Fruit fly (Drosophila melanogaster) whole organism, embryonic: Measurements from ENCODE around the gene fend.

Source experiments
- CG10267 ChIP-seq: fragments of 200-800 bp; sonication (Bioruptor generic); optimal IDR thresholded peaks from 2 replicates; lab custom pipeline; 2018; ENCODE audit warnings: missing biosample characterization, mild to moderate bottlenecking, missing genetic modification characterization, moderate library complexity
- CG10274 ChIP-seq: fragments of 200-800 bp; sonication (Bioruptor generic); optimal IDR thresholded peaks from 3 replicates; lab custom pipeline; 2017; ENCODE audit warnings: missing biosample characterization, mild to moderate bottlenecking, missing genetic modification characterization
- CG10959 ChIP-seq: fragments of 200-800 bp; sonication (Bioruptor generic); IDR thresholded peaks from 2 replicates; pipeline ENCODE4 v1.3.6; 2022; ENCODE audit warnings: missing biosample characterization, missing genetic modification characterization
- CG10979 ChIP-seq: fragments of 200-800 bp; sonication (Bioruptor generic); optimal IDR thresholded peaks from 2 replicates; lab custom pipeline; 2018; ENCODE audit warnings: missing biosample characterization, mild to moderate bottlenecking, missing genetic modification characterization, moderate library complexity
- CG11456 ChIP-seq: fragments of 200-800 bp; sonication (Bioruptor generic); IDR thresholded peaks from 3 replicates; pipeline ENCODE4 v1.3.6; 2022; ENCODE audit warnings: missing biosample characterization, missing genetic modification characterization
- CG11723 ChIP-seq: fragments of 200-800 bp; sonication (Bioruptor generic); optimal IDR thresholded peaks from 2 replicates; lab custom pipeline; 2017; ENCODE audit warnings: missing biosample characterization, mild to moderate bottlenecking, missing genetic modification characterization
- CG14441 ChIP-seq: fragments of 200-800 bp; sonication (Bioruptor generic); IDR thresholded peaks from 2 replicates; pipeline ENCODE4 v1.3.6; 2022; ENCODE audit warnings: missing biosample characterization, missing genetic modification characterization
- CG17385 ChIP-seq: fragments of 200-800 bp; sonication (Bioruptor generic); optimal IDR thresholded peaks from 3 replicates; lab custom pipeline; 2018; ENCODE audit warnings: missing biosample characterization, mild to moderate bottlenecking, missing genetic modification characterization
- CG18599 ChIP-seq: fragments of 200-800 bp; sonication (Bioruptor generic); optimal IDR thresholded peaks from 3 replicates; lab custom pipeline; 2017; ENCODE audit warnings: missing biosample characterization, missing genetic modification characterization, mild to moderate bottlenecking, moderate library complexity, missing genetic modification reagents
- CG30403 ChIP-seq: fragments of 200-800 bp; sonication (Bioruptor generic); optimal IDR thresholded peaks from 3 replicates; lab custom pipeline; 2016; ENCODE audit warnings: missing biosample characterization, missing genetic modification characterization
- CG34376 ChIP-seq: fragments of 200-800 bp; sonication (Bioruptor generic); optimal IDR thresholded peaks from 2 replicates; lab custom pipeline; 2018; ENCODE audit warnings: missing biosample characterization, mild to moderate bottlenecking, missing genetic modification characterization
- CG4282 ChIP-seq: fragments of 200-800 bp; sonication (Bioruptor generic); optimal IDR thresholded peaks from 2 replicates; lab custom pipeline; 2016; ENCODE audit warnings: missing biosample characterization, missing genetic modification characterization
- CG6175 ChIP-seq: fragments of 200-800 bp; sonication (Bioruptor generic); IDR thresholded peaks from 3 replicates; pipeline ENCODE4 v1.3.6; 2022; ENCODE audit warnings: missing biosample characterization, missing genetic modification characterization
- CG6683 ChIP-seq: fragments of 200-800 bp; sonication (Bioruptor generic); optimal IDR thresholded peaks from 2 replicates; lab custom pipeline; 2017; ENCODE audit warnings: missing biosample characterization, mild to moderate bottlenecking, missing genetic modification characterization, missing genetic modification reagents
- CG7271 ChIP-seq: fragments of 200-800 bp; sonication (Bioruptor generic); optimal IDR thresholded peaks from 2 replicates; lab custom pipeline; 2018; ENCODE audit warnings: missing biosample characterization, mild to moderate bottlenecking, missing genetic modification characterization, moderate library complexity
- CG7745 ChIP-seq: fragments of 200-800 bp; sonication (Bioruptor generic); optimal IDR thresholded peaks from 2 replicates; lab custom pipeline; 2018; ENCODE audit warnings: missing biosample characterization, mild to moderate bottlenecking, missing genetic modification characterization, moderate library complexity
- CG7786 ChIP-seq: fragments of 200-800 bp; sonication (Bioruptor generic); optimal IDR thresholded peaks from 2 replicates; lab custom pipeline; 2016; ENCODE audit warnings: missing biosample characterization, missing genetic modification characterization
- CG8478 ChIP-seq: fragments of >200 bp; optimal IDR thresholded peaks from 2 replicates; lab custom pipeline; 2018
- CG9215 ChIP-seq: fragments of 200-800 bp; sonication (Bioruptor generic); IDR thresholded peaks from 2 replicates; pipeline ENCODE4 v1.3.6; 2022; ENCODE audit warnings: missing biosample characterization, missing genetic modification characterization
- Dbx ChIP-seq: fragments of 200-800 bp; sonication (Bioruptor generic); IDR thresholded peaks from 3 replicates; pipeline ENCODE4 v1.3.6; 2022; ENCODE audit warnings: missing biosample characterization, missing genetic modification characterization
- Drgx ChIP-seq: fragments of 200-800 bp; sonication (Bioruptor generic); IDR thresholded peaks from 2 replicates; pipeline ENCODE4 v1.3.6; 2022; ENCODE audit warnings: missing biosample characterization, missing genetic modification characterization
- Ets65A ChIP-seq: fragments of 200-800 bp; sonication (Bioruptor generic); peaks from one replicate; lab custom pipeline; 2016; ENCODE audit warnings: missing biosample characterization, missing genetic modification characterization
- H2.0 ChIP-seq: fragments of 200-800 bp; sonication (Bioruptor generic); IDR thresholded peaks from 2 replicates; pipeline ENCODE4 v1.3.6; 2022; ENCODE audit warnings: missing biosample characterization, missing genetic modification characterization
- Hand ChIP-seq: fragments of 200-800 bp; sonication (Bioruptor generic); optimal IDR thresholded peaks from 2 replicates; lab custom pipeline; 2017; ENCODE audit warnings: mild to moderate bottlenecking, missing biosample characterization, missing genetic modification reagents, missing genetic modification characterization
- HmgD ChIP-seq: fragments of 200-800 bp; sonication (Bioruptor generic); optimal IDR thresholded peaks from 3 replicates; lab custom pipeline; 2016; ENCODE audit warnings: missing biosample characterization, missing genetic modification characterization
- Lhr ChIP-seq: fragments of 200-800 bp; sonication (Bioruptor generic); optimal IDR thresholded peaks from 3 replicates; lab custom pipeline; 2017; ENCODE audit warnings: mild to moderate bottlenecking, missing biosample characterization, missing genetic modification reagents, missing genetic modification characterization
- NFAT ChIP-seq: fragments of 200-800 bp; sonication (Bioruptor generic); IDR thresholded peaks from 2 replicates; pipeline ENCODE4 v1.3.6; 2022; ENCODE audit warnings: missing biosample characterization, missing genetic modification characterization
- Neu2 ChIP-seq: fragments of 200-800 bp; sonication (Bioruptor generic); optimal IDR thresholded peaks from 3 replicates; lab custom pipeline; 2016; ENCODE audit warnings: missing biosample characterization, missing genetic modification characterization, borderline replicate concordance
- Nf-YB ChIP-seq: fragments of 200-800 bp; sonication (Bioruptor generic); optimal IDR thresholded peaks from 3 replicates; lab custom pipeline; 2019; ENCODE audit warnings: missing biosample characterization, mild to moderate bottlenecking, missing genetic modification characterization, moderate library complexity
- YL-1 ChIP-seq: fragments of 200-800 bp; sonication (Bioruptor generic); optimal IDR thresholded peaks from 3 replicates; lab custom pipeline; 2017; ENCODE audit warnings: missing biosample characterization, mild to moderate bottlenecking, missing genetic modification characterization
- ara ChIP-seq: fragments of 200-800 bp; sonication (Bioruptor generic); IDR thresholded peaks from 2 replicates; pipeline ENCODE4 v1.3.6; 2022; ENCODE audit warnings: missing biosample characterization, missing genetic modification characterization
- chif ChIP-seq, 2 experiments: fragments of 200-800 bp; sonication (Bioruptor generic); optimal IDR thresholded peaks; 3 replicates each; lab custom pipeline; 2016; ENCODE audit warnings: missing biosample characterization in 2 of 2, missing genetic modification characterization in 2 of 2
- corto ChIP-seq: fragments of 200-800 bp; sonication (Bioruptor generic); optimal IDR thresholded peaks from 2 replicates; lab custom pipeline; 2016; ENCODE audit warnings: missing biosample characterization, mild to moderate bottlenecking, missing genetic modification characterization, moderate library complexity
- dimm ChIP-seq: fragments of 200-800 bp; sonication (Bioruptor generic); IDR thresholded peaks from 2 replicates; pipeline ENCODE4 v1.3.6; 2022; ENCODE audit warnings: missing biosample characterization, missing genetic modification characterization
- dm ChIP-seq: fragments of 200-800 bp; sonication (Bioruptor generic); optimal IDR thresholded peaks from 3 replicates; lab custom pipeline; 2016; ENCODE audit warnings: missing biosample characterization, missing genetic modification characterization
- gce ChIP-seq: fragments of 200-800 bp; sonication (Bioruptor generic); IDR thresholded peaks from 3 replicates; pipeline ENCODE4 v1.3.6; 2022; ENCODE audit warnings: missing biosample characterization, missing genetic modification characterization
- lbe ChIP-seq: fragments of 200-800 bp; sonication (Bioruptor generic); optimal IDR thresholded peaks from 2 replicates; lab custom pipeline; 2016; ENCODE audit warnings: missing biosample characterization, mild to moderate bottlenecking, missing genetic modification characterization
- lola ChIP-seq, 3 experiments: fragments of >200 bp in 2 of 3; fragments of 200-800 bp in 1 of 3; sonication (Bioruptor generic) in 1 of 3; optimal IDR thresholded peaks; 2 replicates each; lab custom pipeline; 2017 to 2019; ENCODE audit warnings: missing biosample characterization in 3 of 3, missing genetic modification characterization in 3 of 3, mild to moderate bottlenecking in 1 of 3, moderate library complexity in 1 of 3
- maf-S ChIP-seq: fragments of 200-800 bp; sonication (Bioruptor generic); optimal IDR thresholded peaks from 2 replicates; lab custom pipeline; 2016; ENCODE audit warnings: missing biosample characterization, missing genetic modification characterization
- nerfin-2 ChIP-seq: fragments of 200-800 bp; sonication (Bioruptor generic); IDR thresholded peaks from 2 replicates; pipeline ENCODE4 v1.3.6; 2022; ENCODE audit warnings: missing biosample characterization, missing genetic modification characterization; ENCODE audit not compliant: partially characterized antibody
- pan ChIP-seq, 4 experiments: fragments of >200 bp in 3 of 4; fragments of 200-800 bp in 1 of 4; sonication (Bioruptor generic) in 1 of 4; optimal IDR thresholded peaks in 3 of 4; IDR thresholded peaks in 1 of 4; 2 replicates each; pipeline versions ENCODE4 v1.3.6 to Lab custom; 2017 to 2022; ENCODE audit warnings: missing biosample characterization in 2 of 4, missing genetic modification characterization in 2 of 4, mixed read lengths in 1 of 4
- phol ChIP-seq: fragments of 200-800 bp; sonication (Bioruptor generic); optimal IDR thresholded peaks from 3 replicates; lab custom pipeline; 2018; ENCODE audit warnings: missing biosample characterization, mild to moderate bottlenecking, missing genetic modification characterization, moderate library complexity
- pnt ChIP-seq: fragments of 200-800 bp; sonication (Bioruptor generic); optimal IDR thresholded peaks from 3 replicates; lab custom pipeline; 2016; ENCODE audit warnings: missing biosample characterization, missing genetic modification characterization
- sc ChIP-seq, 3 experiments: fragments of >200 bp in 2 of 3; fragments of 200-800 bp in 1 of 3; sonication (Bioruptor generic) in 1 of 3; optimal IDR thresholded peaks; 2 replicates in 2 of 3; 3 replicates in 1 of 3; lab custom pipeline; 2017; ENCODE audit warnings: mild to moderate bottlenecking in 1 of 3, missing biosample characterization in 1 of 3, missing genetic modification characterization in 1 of 3, missing genetic modification reagents in 1 of 3
- sd ChIP-seq: fragments of 200-800 bp; sonication (Bioruptor generic); optimal IDR thresholded peaks from 3 replicates; lab custom pipeline; 2018; ENCODE audit warnings: missing biosample characterization, mild to moderate bottlenecking, missing genetic modification characterization, moderate library complexity
- sima ChIP-seq: fragments of 200-800 bp; sonication (Bioruptor generic); optimal IDR thresholded peaks from 2 replicates; lab custom pipeline; 2016; ENCODE audit warnings: missing biosample characterization, missing genetic modification characterization
- sqz ChIP-seq: fragments of 200-800 bp; sonication (Bioruptor generic); optimal IDR thresholded peaks from 3 replicates; lab custom pipeline; 2018; ENCODE audit warnings: missing biosample characterization, mild to moderate bottlenecking, missing genetic modification characterization
- unc-4 ChIP-seq: fragments of 200-800 bp; sonication (Bioruptor generic); IDR thresholded peaks from 2 replicates; pipeline ENCODE4 v1.3.6; 2022; ENCODE audit warnings: missing biosample characterization, missing genetic modification characterization; ENCODE audit not compliant: partially characterized antibody
- yki ChIP-seq: fragments of >200 bp; optimal IDR thresholded peaks from 3 replicates; lab custom pipeline; 2018
- zen ChIP-seq: fragments of 200-800 bp; sonication (Bioruptor generic); optimal IDR thresholded peaks from 3 replicates; lab custom pipeline; 2018; ENCODE audit warnings: missing biosample characterization, mild to moderate bottlenecking, missing genetic modification characterization, moderate library complexity

Gene fend

DNA sequence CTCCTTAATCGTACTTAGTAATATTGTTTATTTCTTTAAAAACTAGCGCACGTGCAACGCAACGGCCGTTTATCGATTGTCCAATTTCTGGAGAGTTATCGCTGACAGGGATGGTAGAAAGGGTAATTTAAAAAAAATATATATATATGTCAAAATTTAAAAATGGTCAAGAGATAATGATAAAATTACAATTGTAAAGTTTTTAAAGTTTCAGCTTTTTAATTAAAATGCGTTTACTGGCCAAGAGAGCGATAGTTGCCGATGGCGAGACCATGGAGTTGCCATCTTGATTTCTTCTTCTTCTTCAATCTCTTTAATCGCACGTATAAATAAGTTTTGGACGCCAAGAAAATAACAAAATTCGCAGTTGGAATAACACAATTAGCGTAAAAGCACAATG, 53.9 kb downstream of the fend start, which contains the start of the genes CG7246 and HP1b (continued):
- TF ChIP-seq pan (optimal IDR thresholded peaks at IDR 0.05; lab: Kevin White, UChicago) (no peak), pan (GFP tag; optimal IDR thresholded peaks at IDR 0.05 in 1 of 2, IDR thresholded peaks at IDR 0.05 in 1 of 2) (peak in 1 of 2 experiments; percentile 80), CG6683 (GFP tag; lab: Kevin White, UChicago) (peak; percentile 27), CG10979 (tag; lab: Kevin White, UChicago) (peak; percentile 49), sc (optimal IDR thresholded peaks at IDR 0.05; lab: Kevin White, UChicago) (no peak), sc (GFP tag; optimal IDR thresholded peaks at IDR 0.05; lab: Kevin White, UChicago) (peak; percentile 11), CG10959 (GFP tag; lab: Robert Waterston, UW) (no peak), sqz (GFP tag; lab: Kevin White, UChicago) (peak; percentile 26), zen (tag; lab: Kevin White, UChicago) (peak; percentile 54), Drgx (GFP tag; lab: Robert Waterston, UW) (peak; percentile 64), lola (GFP tag; optimal IDR thresholded peaks at IDR 0.05; lab: Kevin White, UChicago) (peak in 1 of 3 experiments; percentile 56), CG18599 (GFP tag; lab: Kevin White, UChicago) (peak; percentile 66), Neu2 (GFP tag; lab: Kevin White, UChicago) (no peak), HmgD (no peak), NFAT (GFP tag; lab: Robert Waterston, UW) (peak; percentile 48; the same call in 1 of the 2 replicates), Ets65A (GFP tag; lab: Kevin White, UChicago) (peak; percentile 92), CG4282 (GFP tag; lab: Kevin White, UChicago) (no peak), Hand (GFP tag; lab: Kevin White, UChicago) (no peak), chif (GFP tag; optimal IDR thresholded peaks at IDR 0.05; lab: Kevin White, UChicago) (peak; percentile 22 to 53), CG7786 (GFP tag; lab: Kevin White, UChicago) (no peak), CG8478 (lab: Kevin White, UChicago) (no peak), unc-4 (GFP tag; lab: Robert Waterston, UW) (peak; percentile 75), CG10274 (no peak), Lhr (no peak), CG30403 (GFP tag; lab: Kevin White, UChicago) (peak; percentile 74), dm (peak; percentile 27), Dbx (GFP tag; lab: Robert Waterston, UW) (peak; percentile 77), maf-S (GFP tag; lab: Kevin White, UChicago) (peak; percentile 29), pnt (no peak), CG6175 (GFP tag; lab: Robert Waterston, UW) (0 out of 3 replicates have a peak, but pooled peaks have one; percentile 16), YL-1 (GFP tag; lab: Kevin White, UChicago) (peak; percentile 54), sima (GFP tag; lab: Kevin White, UChicago) (no peak), nerfin-2 (GFP tag; lab: Robert Waterston, UW) (peak; percentile 66), CG7745 (tag; lab: Kevin White, UChicago) (no peak), gce (GFP tag; lab: Robert Waterston, UW) (no peak), dimm (GFP tag; lab: Robert Waterston, UW) (no peak), H2.0 (GFP tag; lab: Robert Waterston, UW) (peak; percentile 63), CG9215 (peak; percentile 71), CG11723 (GFP tag; lab: Kevin White, UChicago) (peak; percentile 13), CG34376 (GFP tag; lab: Kevin White, UChicago) (peak; percentile 19), yki (lab: Kevin White, UChicago) (no peak), Nf-YB (no peak), ara (peak; percentile 54; the same call in 1 of the 2 replicates), phol (tag; lab: Kevin White, UChicago) (peak; percentile 98), CG17385 (peak; percentile 95), CG11456 (GFP tag; lab: Robert Waterston, UW) (peak; percentile 67; the same call in 1 of the 3 replicates), CG7271 (tag; lab: Kevin White, UChicago) (peak; percentile 22), CG14441 (GFP tag; lab: Robert Waterston, UW) (peak; percentile 74), CG10267 (tag; lab: Kevin White, UChicago) (peak; percentile 61), lbe (GFP tag; lab: Kevin White, UChicago) (peak; percentile 70), sd (tag; lab: Kevin White, UChicago) (no peak), corto (GFP tag; lab: Kevin White, UChicago) (no peak)
